Worm (Caenorhabditis elegans) whole organism, mixed stage, embryonic: ENCODE data around the gene B0454.26.

ENCODE experiments used
- ces-1 ChIP-seq: fragments of 150-350 bp; optimal IDR thresholded peaks from 2 replicates; lab custom pipeline; 2014; ENCODE audit warnings: missing biosample characterization, missing genetic modification reagents, missing genetic modification characterization
- hlh-1 ChIP-seq: fragments of 150-350 bp; optimal IDR thresholded peaks from 2 replicates; lab custom pipeline; 2014; ENCODE audit warnings: missing biosample characterization, missing genetic modification reagents, missing genetic modification characterization
- lin-13 ChIP-seq: fragments of 150-350 bp; optimal IDR thresholded peaks from 2 replicates; lab custom pipeline; 2014; ENCODE audit warnings: missing biosample characterization, missing genetic modification characterization
- nhr-12 ChIP-seq: fragments of 150-350 bp; optimal IDR thresholded peaks from 2 replicates; lab custom pipeline; 2014; ENCODE audit warnings: missing biosample characterization, missing genetic modification characterization
- nhr-28 ChIP-seq: fragments of 150-350 bp; optimal IDR thresholded peaks from 2 replicates; lab custom pipeline; 2014; ENCODE audit warnings: missing biosample characterization, missing genetic modification characterization
- nhr-76 ChIP-seq: sonication (generic microtip); optimal IDR thresholded peaks from 2 replicates; lab custom pipeline; 2017; ENCODE audit warnings: missing biosample characterization, missing genetic modification characterization
- sem-2 ChIP-seq: fragments of 200-800 bp; sonication (Bioruptor generic); optimal IDR thresholded peaks from 2 replicates; lab custom pipeline; 2018; ENCODE audit warnings: mild to moderate bottlenecking, missing genetic modification characterization, missing compliant biosample characterization
- sptf-1 ChIP-seq: sonication (generic microtip); optimal IDR thresholded peaks from 2 replicates; lab custom pipeline; 2017; ENCODE audit warnings: mild to moderate bottlenecking, missing genetic modification characterization, moderate library complexity, missing compliant biosample characterization
- unc-62 ChIP-seq: fragments of 150-350 bp; optimal IDR thresholded peaks from 2 replicates; lab custom pipeline; 2014; ENCODE audit warnings: missing biosample characterization, missing genetic modification reagents, missing genetic modification characterization

- no peak for TF ChIP-seq nhr-12 (tag; lab: Kevin White, UChicago)
- TF ChIP-seq sem-2 (GFP tag; lab: Kevin White, UChicago), result no peak
- TF ChIP-seq sptf-1 (tag; lab: Kevin White, UChicago), result no peak
- no peak for TF ChIP-seq lin-13 (tag; lab: Kevin White, UChicago)
- TF ChIP-seq unc-62 (GFP tag; lab: Kevin White, UChicago), result no peak
- TF ChIP-seq nhr-76 (tag; lab: Kevin White, UChicago), result no peak
- no peak for TF ChIP-seq ces-1 (GFP tag; lab: Kevin White, UChicago)
- TF ChIP-seq nhr-28 (tag; lab: Kevin White, UChicago), result no peak
- TF ChIP-seq hlh-1 (tag; lab: Kevin White, UChicago), result no peak
Observed at ce11 chrII:3054221-3054620, 15.9 kb upstream of the B0454.26 start, which contains the start of gene lido-13.
